Fruit fly (Drosophila melanogaster): ENCODE measurements around the gene Nup93-2.

dm6 chr3R:14917927-14918829, 20.0 kb upstream of the Nup93-2 start, which contains the start of gene Sdr:
- no peak for TF ChIP-seq CG8478 (optimal IDR thresholded peaks at IDR 0.05)
- TF ChIP-seq usp (GFP tag; optimal IDR thresholded peaks at IDR 0.05) = no peak

Data from whole organism.